Worm (Caenorhabditis elegans) whole organism, L2 larva: ENCODE results near the gene R05D3.3.

Experiments
- C34F6.9 ChIP-seq: fragments of 150-350 bp; optimal IDR thresholded peaks from 2 replicates; lab custom pipeline; 2014; ENCODE audit warnings: missing biosample characterization, missing genetic modification characterization
- F13H6.1 ChIP-seq: sonication (generic microtip); optimal IDR thresholded peaks from 2 replicates; lab custom pipeline; 2016; ENCODE audit warnings: missing genetic modification characterization, missing compliant biosample characterization
- R02D3.7 ChIP-seq: fragments of 150-350 bp; optimal IDR thresholded peaks from 2 replicates; lab custom pipeline; 2014; ENCODE audit warnings: missing biosample characterization, missing genetic modification characterization
- Y55F3AM.14 ChIP-seq: fragments of 200-800 bp; sonication (Bioruptor generic); optimal IDR thresholded peaks from 2 replicates; lab custom pipeline; 2018; ENCODE audit warnings: mild to moderate bottlenecking, missing genetic modification characterization, missing compliant biosample characterization
- ZK546.5 ChIP-seq: sonication (generic microtip); optimal IDR thresholded peaks from 2 replicates; lab custom pipeline; 2017; ENCODE audit warnings: missing biosample characterization, missing genetic modification characterization
- alr-1 ChIP-seq: fragments of 150-350 bp; optimal IDR thresholded peaks from 2 replicates; lab custom pipeline; 2014; ENCODE audit warnings: missing biosample characterization, missing genetic modification characterization
- ama-1 ChIP-seq: fragments of 150-350 bp; optimal IDR thresholded peaks from 2 replicates; lab custom pipeline; 2018; ENCODE audit warnings: inconsistent platforms
- ceh-16 ChIP-seq: fragments of 150-350 bp; optimal IDR thresholded peaks from 2 replicates; lab custom pipeline; 2014; ENCODE audit warnings: missing biosample characterization, missing genetic modification characterization
- ceh-82 ChIP-seq: fragments of 150-350 bp; optimal IDR thresholded peaks from 2 replicates; lab custom pipeline; 2014; ENCODE audit warnings: missing biosample characterization, missing genetic modification characterization
- crh-2 ChIP-seq: sonication (generic microtip); optimal IDR thresholded peaks from 2 replicates; lab custom pipeline; 2017; ENCODE audit warnings: missing biosample characterization, missing genetic modification characterization
- egl-27 ChIP-seq: sonication (generic microtip); optimal IDR thresholded peaks from 3 replicates; lab custom pipeline; 2017; ENCODE audit warnings: missing biosample characterization, missing genetic modification reagents, missing genetic modification characterization
- elt-1 ChIP-seq: fragments of 150-350 bp; optimal IDR thresholded peaks from 2 replicates; lab custom pipeline; 2014; ENCODE audit warnings: missing biosample characterization, missing genetic modification characterization
- elt-3 ChIP-seq: sonication (generic microtip); optimal IDR thresholded peaks from 2 replicates; lab custom pipeline; 2017; ENCODE audit warnings: missing biosample characterization, missing genetic modification characterization
- fos-1 ChIP-seq: fragments of 150-350 bp; optimal IDR thresholded peaks from 2 replicates; lab custom pipeline; 2014; ENCODE audit warnings: missing biosample characterization, missing genetic modification characterization
- gmeb-1 ChIP-seq: fragments of 150-350 bp; optimal IDR thresholded peaks from 2 replicates; lab custom pipeline; 2014; ENCODE audit warnings: missing biosample characterization, missing genetic modification characterization
- lin-11 ChIP-seq: fragments of 150-350 bp; sonication (generic microtip); optimal IDR thresholded peaks from 2 replicates; lab custom pipeline; 2014; ENCODE audit warnings: missing biosample characterization, missing genetic modification characterization, inconsistent platforms, mixed read lengths
- lin-13 ChIP-seq: fragments of 150-350 bp; optimal IDR thresholded peaks from 2 replicates; lab custom pipeline; 2014; ENCODE audit warnings: missing biosample characterization, missing genetic modification reagents, missing genetic modification characterization
- lin-39 ChIP-seq: fragments of 150-350 bp; optimal IDR thresholded peaks from 2 replicates; lab custom pipeline; 2014; ENCODE audit warnings: missing biosample characterization, missing genetic modification reagents, missing genetic modification characterization
- lsy-2 ChIP-seq, 2 experiments: fragments of 150-350 bp in 1 of 2; sonication (generic microtip) in 1 of 2; optimal IDR thresholded peaks; 2 replicates each; lab custom pipeline; 2014 to 2017; ENCODE audit warnings: missing biosample characterization in 2 of 2, missing genetic modification characterization in 2 of 2
- mab-5 ChIP-seq: fragments of 150-350 bp; optimal IDR thresholded peaks from 2 replicates; lab custom pipeline; 2014; ENCODE audit warnings: missing biosample characterization, missing genetic modification characterization
- mbf-1 ChIP-seq: sonication (generic microtip); optimal IDR thresholded peaks from 2 replicates; lab custom pipeline; 2017; ENCODE audit warnings: missing biosample characterization, missing genetic modification characterization
- mdl-1 ChIP-seq, 2 experiments: fragments of 150-350 bp in 1 of 2; sonication (generic microtip) in 1 of 2; optimal IDR thresholded peaks; 2 replicates each; lab custom pipeline; 2017; ENCODE audit warnings: missing biosample characterization in 2 of 2, missing genetic modification characterization in 2 of 2
- nhr-10 ChIP-seq: sonication (generic microtip); optimal IDR thresholded peaks from 2 replicates; lab custom pipeline; 2017; ENCODE audit warnings: missing biosample characterization, missing genetic modification characterization
- nhr-11 ChIP-seq: fragments of 150-350 bp; optimal IDR thresholded peaks from 2 replicates; lab custom pipeline; 2014; ENCODE audit warnings: missing biosample characterization, missing genetic modification characterization
- nhr-12 ChIP-seq: fragments of 150-350 bp; optimal IDR thresholded peaks from 2 replicates; lab custom pipeline; 2014; ENCODE audit warnings: missing biosample characterization, missing genetic modification characterization
- nhr-129 ChIP-seq: fragments of 150-350 bp; optimal IDR thresholded peaks from 2 replicates; lab custom pipeline; 2014; ENCODE audit warnings: missing biosample characterization, missing genetic modification characterization
- nhr-23 ChIP-seq: fragments of 150-350 bp; optimal IDR thresholded peaks from 2 replicates; lab custom pipeline; 2014; ENCODE audit warnings: missing biosample characterization, missing genetic modification reagents, missing genetic modification characterization
- nhr-237 ChIP-seq: fragments of 150-350 bp; optimal IDR thresholded peaks from 2 replicates; lab custom pipeline; 2014; ENCODE audit warnings: missing biosample characterization, missing genetic modification characterization
- nhr-6 ChIP-seq: fragments of 150-350 bp; optimal IDR thresholded peaks from 2 replicates; lab custom pipeline; 2014; ENCODE audit warnings: missing biosample characterization, missing genetic modification characterization
- peb-1 ChIP-seq: fragments of 150-350 bp; optimal IDR thresholded peaks from 2 replicates; lab custom pipeline; 2014; ENCODE audit warnings: missing biosample characterization, missing genetic modification characterization
- sem-4 ChIP-seq: fragments of 150-350 bp; optimal IDR thresholded peaks from 2 replicates; lab custom pipeline; 2014; ENCODE audit warnings: missing biosample characterization, missing genetic modification reagents, missing genetic modification characterization
- sma-9 ChIP-seq, 2 experiments: fragments of 150-350 bp in 1 of 2; sonication (generic microtip) in 1 of 2; optimal IDR thresholded peaks; 2 replicates each; lab custom pipeline; 2014 to 2016; ENCODE audit warnings: missing genetic modification characterization in 2 of 2, mild to moderate bottlenecking in 1 of 2, missing biosample characterization in 1 of 2, missing compliant biosample characterization in 1 of 2, missing genetic modification reagents in 1 of 2, moderate library complexity in 1 of 2
- snpc-4 ChIP-seq: fragments of 150-350 bp; optimal IDR thresholded peaks from 2 replicates; lab custom pipeline; 2014; ENCODE audit warnings: missing biosample characterization, missing genetic modification characterization
- unc-39 ChIP-seq: fragments of 150-350 bp; optimal IDR thresholded peaks from 2 replicates; lab custom pipeline; 2014; ENCODE audit warnings: missing biosample characterization, missing genetic modification characterization
- unc-55 ChIP-seq: fragments of 150-350 bp; sonication (generic microtip); optimal IDR thresholded peaks from 3 replicates; lab custom pipeline; 2014; ENCODE audit warnings: missing biosample characterization, missing genetic modification reagents, missing genetic modification characterization
- zag-1 ChIP-seq: fragments of 150-350 bp; optimal IDR thresholded peaks from 2 replicates; lab custom pipeline; 2014; ENCODE audit warnings: missing biosample characterization, missing genetic modification characterization
- ztf-1 ChIP-seq: fragments of 200-800 bp; sonication (Bioruptor generic); conservative IDR thresholded peaks from 2 replicates; pipeline ENCODE4 v1.3.6; 2022; ENCODE audit warnings: missing genetic modification characterization, missing compliant biosample characterization
- ztf-4 ChIP-seq: fragments of 150-350 bp; optimal IDR thresholded peaks from 2 replicates; lab custom pipeline; 2014; ENCODE audit warnings: missing biosample characterization, missing genetic modification characterization

The R05D3.3 gene

DNA sequence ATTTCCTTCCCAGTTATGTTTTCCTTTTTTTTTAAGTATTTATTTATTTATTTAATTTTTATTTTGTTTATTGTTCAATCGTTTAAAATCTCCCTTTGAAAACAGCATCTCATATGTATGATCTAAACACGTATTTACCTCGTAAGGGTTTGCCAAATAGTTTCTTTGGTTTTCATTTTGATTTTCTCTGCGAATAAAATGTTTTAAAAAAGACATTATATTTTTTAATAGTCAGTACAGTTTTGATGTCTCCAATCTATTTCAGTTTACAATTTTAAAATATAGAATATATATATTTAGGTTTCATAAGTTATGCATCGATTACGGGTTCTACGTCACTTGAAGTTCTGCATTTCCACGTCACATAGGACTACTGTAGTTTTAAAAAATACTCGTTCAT is 16.8 kb downstream of the R05D3.3 start, which contains the start of gene R05D3.12:
Gene R05D3.12, plus strand, starts transcription at position 301 of the 400 bp plus-strand sequence.
- no peak for TF ChIP-seq zag-1 (tag; lab: Kevin White, UChicago)
- no peak for TF ChIP-seq ama-1 (lab: Kevin White, UChicago)
- no peak for TF ChIP-seq mdl-1 (tag; optimal IDR thresholded peaks at IDR 0.05; lab: Kevin White, UChicago)
- TF ChIP-seq nhr-23 (tag; lab: Kevin White, UChicago) = no peak
- no peak for TF ChIP-seq ztf-1
- TF ChIP-seq, all 48 proteins: peak for 0

DNA sequence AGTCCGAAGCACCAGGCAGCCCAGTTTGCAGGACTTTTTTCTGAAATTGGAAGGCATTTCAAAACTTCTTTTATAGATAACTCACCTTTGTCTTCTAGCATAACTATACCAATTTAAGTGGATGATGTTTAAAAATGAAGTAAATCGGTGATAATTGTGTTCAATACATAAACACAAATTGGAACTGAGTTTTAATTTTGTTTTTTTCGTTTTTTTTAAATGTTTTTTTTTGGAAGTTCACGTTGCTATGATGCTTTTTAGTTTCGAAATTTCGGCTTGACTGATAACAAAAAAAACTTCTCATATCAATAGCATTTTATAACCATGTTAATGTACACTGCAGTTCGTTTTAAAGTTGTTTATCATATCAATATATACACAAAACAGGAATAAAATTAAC is 25.7 kb downstream of the R05D3.3 start, which contains the start of gene ZK353.4:
Gene ZK353.4, minus strand, starts transcription at position 101 of the 400 bp plus-strand sequence.
- TF ChIP-seq nhr-12 (tag; lab: Kevin White, UChicago) (no peak), mdl-1 (tag; optimal IDR thresholded peaks at IDR 0.05; lab: Kevin White, UChicago) (no peak), elt-1 (tag; lab: Kevin White, UChicago) (no peak), fos-1 (tag; lab: Kevin White, UChicago) (no peak), snpc-4 (tag; lab: Kevin White, UChicago) (no peak), lin-13 (GFP tag; lab: Kevin White, UChicago) (no peak), Y55F3AM.14 (GFP tag; lab: Kevin White, UChicago) (no peak)

ce11 chrIII:8392307-8392706 is 28.5 kb downstream of the R05D3.3 start:
- TF ChIP-seq ceh-16 (tag; lab: Kevin White, UChicago) = no peak
- TF ChIP-seq alr-1 = no peak
- TF ChIP-seq Y55F3AM.14 (GFP tag; lab: Kevin White, UChicago) = no peak
- TF ChIP-seq nhr-129 (tag; lab: Kevin White, UChicago) = peak; percentile 97
- TF ChIP-seq crh-2 (tag; lab: Kevin White, UChicago) = no peak
- TF ChIP-seq ztf-4 (tag; lab: Kevin White, UChicago) = no peak
- TF ChIP-seq gmeb-1 (tag; lab: Kevin White, UChicago) = no peak
- no peak for TF ChIP-seq nhr-6 (tag; lab: Kevin White, UChicago)
- TF ChIP-seq nhr-10 = no peak
- TF ChIP-seq R02D3.7 = no peak
- TF ChIP-seq unc-55 = peak; percentile 50
- TF ChIP-seq unc-39 (tag; lab: Kevin White, UChicago) = peak; percentile 92
- TF ChIP-seq lin-13 (GFP tag; lab: Kevin White, UChicago) = peak; percentile 19
- TF ChIP-seq ztf-1 = no peak
- TF ChIP-seq nhr-12 (tag; lab: Kevin White, UChicago) = no peak
- peak in 1 of 2 experiments; percentile 46 for TF ChIP-seq lsy-2 (tag; optimal IDR thresholded peaks at IDR 0.05; lab: Kevin White, UChicago)
- TF ChIP-seq fos-1 (tag; lab: Kevin White, UChicago) = peak; percentile 4
- TF ChIP-seq F13H6.1 (tag; lab: Kevin White, UChicago) = peak; percentile 20
- no peak for TF ChIP-seq ZK546.5 (tag; lab: Kevin White, UChicago)
- TF ChIP-seq lin-11 = peak; percentile 11
- no peak for TF ChIP-seq nhr-237 (tag; lab: Kevin White, UChicago)
- no peak for TF ChIP-seq nhr-11 (tag; lab: Kevin White, UChicago)
- TF ChIP-seq snpc-4 (tag; lab: Kevin White, UChicago) = no peak
- no peak for TF ChIP-seq mdl-1 (tag; optimal IDR thresholded peaks at IDR 0.05; lab: Kevin White, UChicago)
- peak; percentile 73 for TF ChIP-seq C34F6.9 (tag; lab: Kevin White, UChicago)
- TF ChIP-seq lin-39 (tag; lab: Kevin White, UChicago) = no peak
- peak; percentile 51 for TF ChIP-seq zag-1 (tag; lab: Kevin White, UChicago)
- TF ChIP-seq mab-5 (tag; lab: Kevin White, UChicago) = no peak

DNA sequence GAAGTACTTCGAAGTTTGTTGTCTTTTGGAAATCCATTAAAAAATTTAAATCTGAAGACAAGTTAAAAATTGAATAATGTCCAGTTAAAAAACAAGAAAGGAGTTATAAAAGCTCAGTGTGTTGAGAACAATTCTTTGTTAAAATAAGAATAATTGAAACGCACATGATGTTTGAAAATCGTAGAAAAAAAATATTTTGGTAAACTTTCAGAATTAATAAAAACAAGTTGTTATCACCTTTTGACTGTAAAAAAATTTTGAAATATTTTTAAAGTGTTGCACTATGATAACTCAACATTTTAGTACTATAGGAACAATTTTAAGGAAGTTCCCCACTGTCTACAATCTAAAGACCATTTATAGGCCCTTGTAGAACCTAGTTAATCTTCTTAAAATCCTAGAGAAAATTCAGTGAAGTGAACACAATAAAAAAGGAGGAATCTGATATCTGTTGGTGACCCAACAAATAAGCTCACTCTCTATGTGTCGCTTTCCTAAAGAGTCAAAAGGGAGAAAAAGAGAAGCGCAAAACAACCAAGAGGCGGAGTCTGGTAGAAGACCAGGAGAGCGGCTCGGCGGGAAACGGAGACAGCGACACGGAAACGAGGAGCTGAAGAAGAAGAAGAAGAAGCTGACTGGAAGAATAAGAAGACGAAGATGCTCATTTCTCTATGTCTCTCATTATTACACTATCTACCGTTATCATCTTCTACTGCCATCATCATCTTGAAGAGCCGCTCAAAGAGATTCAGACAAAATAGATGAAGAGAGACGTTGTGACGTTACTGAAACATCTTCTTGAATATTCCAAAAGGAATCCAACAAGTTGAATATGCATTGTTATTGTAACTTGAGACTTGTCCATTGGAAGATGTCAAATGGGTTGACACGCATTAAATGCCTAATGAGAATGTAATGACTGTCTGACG is 30.8 kb downstream of the R05D3.3 start, which contains the start of gene ZK353.10:
Gene ZK353.10, minus strand, starts transcription at position 51 of the 929 bp plus-strand sequence.
- TF ChIP-seq ama-1 (lab: Kevin White, UChicago) = no peak
- no peak for TF ChIP-seq sem-4 (tag; lab: Kevin White, UChicago)
- no peak for TF ChIP-seq snpc-4 (tag; lab: Kevin White, UChicago)
- TF ChIP-seq ztf-4 (tag; lab: Kevin White, UChicago) = no peak
- TF ChIP-seq elt-1 (tag; lab: Kevin White, UChicago) = no peak
- TF ChIP-seq nhr-129 (tag; lab: Kevin White, UChicago) = no peak
- TF ChIP-seq C34F6.9 (tag; lab: Kevin White, UChicago) = peak; percentile 20
- TF ChIP-seq mbf-1 (tag; lab: Kevin White, UChicago) = no peak
- TF ChIP-seq zag-1 (tag; lab: Kevin White, UChicago) = no peak
- TF ChIP-seq ceh-16 (tag; lab: Kevin White, UChicago) = no peak
- TF ChIP-seq lin-11 = no peak
- no peak for TF ChIP-seq mdl-1 (tag; optimal IDR thresholded peaks at IDR 0.05; lab: Kevin White, UChicago)
- TF ChIP-seq elt-3 (tag; lab: Kevin White, UChicago) = no peak
- TF ChIP-seq egl-27 (tag; lab: Kevin White, UChicago) = no peak
- peak; percentile 73 for TF ChIP-seq unc-55
- no peak for TF ChIP-seq ZK546.5 (tag; lab: Kevin White, UChicago)
- TF ChIP-seq alr-1 = no peak
- no peak for TF ChIP-seq sma-9 (GFP tag; optimal IDR thresholded peaks at IDR 0.05; lab: Kevin White, UChicago)
- no peak for TF ChIP-seq sma-9 (tag; optimal IDR thresholded peaks at IDR 0.05; lab: Kevin White, UChicago)
- TF ChIP-seq lin-13 (GFP tag; lab: Kevin White, UChicago) = no peak
- TF ChIP-seq nhr-12 (tag; lab: Kevin White, UChicago) = no peak
- TF ChIP-seq unc-39 (tag; lab: Kevin White, UChicago) = no peak
- TF ChIP-seq ceh-82 (tag; lab: Kevin White, UChicago) = no peak
- no peak for TF ChIP-seq mab-5 (tag; lab: Kevin White, UChicago)
- TF ChIP-seq fos-1 (tag; lab: Kevin White, UChicago) = no peak
- TF ChIP-seq lsy-2 (tag; optimal IDR thresholded peaks at IDR 0.05; lab: Kevin White, UChicago) = peak in 1 of 2 experiments; percentile 45
- TF ChIP-seq peb-1 = no peak
